Worm (Caenorhabditis elegans) whole organism, midembryonic: Measurements from ENCODE around the gene tat-6.

Source experiments
- T22C8.4 ChIP-seq: fragments of 200-800 bp; sonication (Bioruptor generic); IDR thresholded peaks from 2 replicates; pipeline ENCODE4 v1.3.6; 2022; ENCODE audit warnings: missing genetic modification characterization, missing compliant biosample characterization
- cog-1 ChIP-seq: sonication (generic microtip); optimal IDR thresholded peaks from 2 replicates; lab custom pipeline; 2016; ENCODE audit warnings: missing genetic modification characterization, missing compliant biosample characterization
- flt-1 ChIP-seq: fragments of 200-800 bp; sonication (Bioruptor generic); IDR thresholded peaks from 2 replicates; pipeline ENCODE4 v1.3.6; 2022; ENCODE audit warnings: missing genetic modification characterization, missing compliant biosample characterization
- klf-2 ChIP-seq: fragments of 200-800 bp; sonication (Bioruptor generic); conservative IDR thresholded peaks from 2 replicates; pipeline ENCODE4 v1.3.6; 2022; ENCODE audit warnings: missing genetic modification reagents, missing genetic modification characterization, missing compliant biosample characterization
- med-1 ChIP-seq: sonication (generic microtip); optimal IDR thresholded peaks from 2 replicates; lab custom pipeline; 2017; ENCODE audit warnings: missing genetic modification characterization, mild to moderate bottlenecking, missing compliant biosample characterization, antibody characterized with exemption, missing genetic modification reagents; ENCODE audit not compliant: insufficient read depth
- ref-1 ChIP-seq: fragments of 200-800 bp; sonication (Bioruptor generic); conservative IDR thresholded peaks from 2 replicates; pipeline ENCODE4 v1.3.6; 2022; ENCODE audit warnings: missing genetic modification reagents, missing genetic modification characterization, missing compliant biosample characterization
- tab-1 ChIP-seq: fragments of 200-800 bp; sonication (Bioruptor generic); IDR thresholded peaks from 2 replicates; pipeline ENCODE4 v1.3.6; 2022; ENCODE audit warnings: missing genetic modification characterization, missing compliant biosample characterization
- ztf-23 ChIP-seq: fragments of 200-800 bp; sonication (Bioruptor generic); IDR thresholded peaks from 2 replicates; pipeline ENCODE4 v1.3.6; 2022; ENCODE audit warnings: missing genetic modification reagents, missing genetic modification characterization, missing compliant biosample characterization
- ztf-29 ChIP-seq: fragments of 200-800 bp; sonication (Bioruptor generic); IDR thresholded peaks from 2 replicates; pipeline ENCODE4 v1.3.6; 2022; ENCODE audit warnings: missing genetic modification reagents, missing genetic modification characterization, missing compliant biosample characterization

tat-6 gene

DNA sequence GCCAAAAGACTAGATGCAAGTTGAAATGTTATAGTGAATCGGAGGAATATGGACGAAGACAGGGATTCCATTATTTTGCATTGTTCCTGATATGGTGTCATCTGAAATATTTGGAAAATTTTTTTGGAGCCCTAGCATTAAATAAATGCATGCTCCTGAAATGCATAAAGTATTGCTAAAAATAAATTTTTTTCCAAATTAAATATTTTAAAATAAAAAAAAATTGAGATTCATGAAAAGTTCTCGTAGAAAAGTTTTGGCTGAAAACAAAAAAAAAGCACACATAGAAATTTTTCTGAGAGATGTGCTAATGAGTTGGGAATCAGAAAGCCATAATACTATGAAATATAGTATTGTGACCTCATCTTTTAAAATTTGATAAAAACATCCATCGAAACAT, 26.2 kb downstream of the tat-6 start, which contains the start of gene srab-7:
TSS of gene srab-7 (minus strand) at position 101 of the 400 bp plus-strand sequence.
- no peak for TF ChIP-seq ztf-23 (GFP tag; lab: Robert Waterston, UW)
- no peak for TF ChIP-seq tab-1 (GFP tag; lab: Robert Waterston, UW)
- no peak for TF ChIP-seq klf-2
- no peak for TF ChIP-seq T22C8.4 (GFP tag; lab: Robert Waterston, UW)
- TF ChIP-seq med-1 (GFP tag; lab: Kevin White, UChicago), result no peak
- no peak for TF ChIP-seq ztf-29 (GFP tag; lab: Robert Waterston, UW)
- no peak for TF ChIP-seq cog-1 (tag; lab: Kevin White, UChicago)
- TF ChIP-seq ref-1 (GFP tag; lab: Robert Waterston, UW), result no peak
- TF ChIP-seq flt-1, result no peak

DNA sequence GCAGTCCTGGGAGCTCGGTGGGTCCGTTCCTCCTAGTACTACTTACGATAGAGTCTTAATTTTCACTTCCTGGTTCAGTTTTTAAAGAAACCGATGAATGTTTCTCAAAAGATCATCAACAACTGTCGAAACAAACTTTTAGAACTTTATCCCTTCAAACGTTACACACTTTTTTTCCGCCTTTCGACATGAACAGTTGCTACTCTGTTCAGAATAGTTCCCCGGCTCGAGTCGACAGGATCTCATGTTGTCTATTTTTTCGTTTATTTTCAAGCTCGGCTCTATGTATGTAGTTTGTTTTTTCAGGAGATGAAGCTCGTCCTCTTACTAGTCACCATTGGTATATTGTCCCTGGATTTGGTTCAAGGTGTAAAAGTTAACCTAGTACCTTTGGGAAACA, 27.9 kb downstream of the tat-6 start, which contains the start of gene exh-1:
TSS of gene exh-1 (plus strand) at position 301 of the 400 bp plus-strand sequence.
- TF ChIP-seq klf-2, result no peak
- no peak for TF ChIP-seq flt-1
- no peak for TF ChIP-seq T22C8.4 (GFP tag; lab: Robert Waterston, UW)
- no peak for TF ChIP-seq ref-1 (GFP tag; lab: Robert Waterston, UW)
- no peak for TF ChIP-seq tab-1 (GFP tag; lab: Robert Waterston, UW)
- TF ChIP-seq cog-1 (tag; lab: Kevin White, UChicago), result no peak
- TF ChIP-seq ztf-23 (GFP tag; lab: Robert Waterston, UW), result no peak
- TF ChIP-seq ztf-29 (GFP tag; lab: Robert Waterston, UW), result no peak
- TF ChIP-seq med-1 (GFP tag; lab: Kevin White, UChicago), result no peak

DNA sequence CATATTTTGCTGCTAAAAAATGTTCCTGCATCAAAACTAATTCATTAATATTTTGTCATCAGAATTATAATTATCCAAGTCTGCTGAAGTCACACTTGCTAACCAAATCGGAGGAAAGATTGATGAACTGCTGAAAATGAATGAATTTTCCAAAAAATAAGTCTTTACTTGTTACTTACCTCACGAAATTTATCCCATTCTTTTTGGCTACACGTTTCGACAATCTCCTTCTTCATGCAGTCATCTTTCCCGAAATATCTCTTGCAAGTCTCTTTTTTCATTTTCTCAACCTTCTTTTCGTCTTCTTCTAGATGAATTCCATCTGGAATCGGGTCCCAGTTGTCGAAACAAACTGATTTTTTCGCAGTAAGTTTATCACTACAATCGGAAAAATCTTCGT, 29.5 kb downstream of the tat-6 start:
- TF ChIP-seq ztf-23 (GFP tag; lab: Robert Waterston, UW) (no peak), flt-1 (no peak), cog-1 (tag; lab: Kevin White, UChicago) (no peak), med-1 (GFP tag; lab: Kevin White, UChicago) (no peak), ref-1 (GFP tag; lab: Robert Waterston, UW) (no peak), T22C8.4 (GFP tag; lab: Robert Waterston, UW) (no peak), klf-2 (no peak), tab-1 (GFP tag; lab: Robert Waterston, UW) (no peak), ztf-29 (GFP tag; lab: Robert Waterston, UW) (no peak)

- TF ChIP-seq tab-1 (GFP tag; lab: Robert Waterston, UW) (no peak), med-1 (GFP tag; lab: Kevin White, UChicago) (no peak), klf-2 (no peak), ztf-29 (GFP tag; lab: Robert Waterston, UW) (no peak), ref-1 (GFP tag; lab: Robert Waterston, UW) (no peak), ztf-23 (GFP tag; lab: Robert Waterston, UW) (no peak), T22C8.4 (GFP tag; lab: Robert Waterston, UW) (no peak), flt-1 (no peak), cog-1 (tag; lab: Kevin White, UChicago) (no peak)
These were observed 30.3 kb downstream of the tat-6 start, which contains the start of gene C36C5.12 for ce11 chrV:3159252-3159651. C36C5.12 (minus strand) TSS chrV:3159352.

- TF ChIP-seq ref-1 (GFP tag; lab: Robert Waterston, UW) (no peak), cog-1 (tag; lab: Kevin White, UChicago) (no peak)
These were observed 33.4 kb downstream of the tat-6 start for ce11 chrV:3162299-3162698.

DNA sequence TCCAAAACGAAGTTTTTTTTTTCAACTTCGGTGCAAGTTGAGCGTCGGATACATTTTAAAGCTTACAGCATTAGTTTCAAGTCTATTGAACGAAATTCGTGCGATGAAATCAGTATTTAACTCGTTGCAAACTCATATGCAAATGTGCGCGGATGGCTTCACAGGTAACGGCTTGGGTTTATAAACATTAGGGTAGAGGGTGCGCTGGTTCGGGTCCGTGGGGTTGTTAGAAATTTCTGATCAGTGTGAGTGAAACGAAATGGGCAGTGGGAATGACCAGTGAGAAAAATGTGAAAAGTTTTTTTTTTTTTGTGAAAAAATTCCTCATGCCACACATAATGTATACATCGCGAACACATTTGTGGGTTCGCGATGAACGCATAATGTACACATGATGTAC, 34.2 kb downstream of the tat-6 start:
- TF ChIP-seq tab-1 (GFP tag; lab: Robert Waterston, UW) (no peak), klf-2 (no peak), cog-1 (tag; lab: Kevin White, UChicago) (no peak), T22C8.4 (GFP tag; lab: Robert Waterston, UW) (no peak), flt-1 (no peak), ztf-23 (GFP tag; lab: Robert Waterston, UW) (no peak), med-1 (GFP tag; lab: Kevin White, UChicago) (no peak), ref-1 (GFP tag; lab: Robert Waterston, UW) (no peak), ztf-29 (GFP tag; lab: Robert Waterston, UW) (no peak)

- TF ChIP-seq med-1 (GFP tag; lab: Kevin White, UChicago) (no peak), ref-1 (GFP tag; lab: Robert Waterston, UW) (no peak), T22C8.4 (GFP tag; lab: Robert Waterston, UW) (no peak), ztf-29 (GFP tag; lab: Robert Waterston, UW) (no peak), klf-2 (no peak), flt-1 (no peak), cog-1 (tag; lab: Kevin White, UChicago) (no peak), tab-1 (GFP tag; lab: Robert Waterston, UW) (no peak), ztf-23 (GFP tag; lab: Robert Waterston, UW) (no peak)
These were observed 36.5 kb downstream of the tat-6 start, which contains the start of gene C36C5.14 for ce11 chrV:3165438-3165837. C36C5.14 (minus strand) TSS chrV:3165538.

ce11 chrV:3166260-3166659, 37.4 kb downstream of the tat-6 start, which contains the start of gene C36C5.4:
C36C5.4 (plus strand) TSS chrV:3166560.
- TF ChIP-seq ztf-29 (GFP tag; lab: Robert Waterston, UW), result no peak

DNA sequence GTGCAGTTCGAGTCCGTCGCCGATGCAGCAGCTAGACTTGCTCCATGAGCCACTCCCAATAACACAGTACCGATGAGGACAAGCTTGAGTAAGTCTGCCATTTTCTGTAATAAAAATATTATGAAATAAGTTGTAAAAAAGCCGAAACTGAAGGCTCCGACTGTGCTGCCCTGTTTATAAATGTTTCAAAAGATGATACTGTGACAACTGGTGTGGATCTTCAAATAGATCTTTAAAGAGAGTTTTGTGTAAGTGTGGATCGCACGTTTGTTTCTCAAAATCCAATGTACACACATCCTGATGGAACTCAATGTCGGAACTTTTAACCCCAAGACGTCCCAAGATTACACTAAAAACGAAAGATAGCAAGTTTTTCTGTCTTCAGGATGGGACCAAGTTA, 39.7 kb downstream of the tat-6 start, which contains the start of gene C36C5.15:
TSS of gene C36C5.15 (minus strand) at position 101 of the 400 bp plus-strand sequence.
- TF ChIP-seq ref-1 (GFP tag; lab: Robert Waterston, UW) (no peak), med-1 (GFP tag; lab: Kevin White, UChicago) (no peak), klf-2 (no peak), flt-1 (no peak), cog-1 (tag; lab: Kevin White, UChicago) (no peak), ztf-29 (GFP tag; lab: Robert Waterston, UW) (no peak), T22C8.4 (GFP tag; lab: Robert Waterston, UW) (no peak), ztf-23 (GFP tag; lab: Robert Waterston, UW) (no peak), tab-1 (GFP tag; lab: Robert Waterston, UW) (no peak)

ce11 chrV:3169838-3170237, 40.9 kb downstream of the tat-6 start, which contains the start of gene srbc-6:
srbc-6 (plus strand) TSS chrV:3170138.
- TF ChIP-seq ztf-23 (GFP tag; lab: Robert Waterston, UW) (no peak), flt-1 (no peak), cog-1 (tag; lab: Kevin White, UChicago) (no peak), ztf-29 (GFP tag; lab: Robert Waterston, UW) (no peak), T22C8.4 (GFP tag; lab: Robert Waterston, UW) (no peak), med-1 (GFP tag; lab: Kevin White, UChicago) (no peak), ref-1 (GFP tag; lab: Robert Waterston, UW) (no peak), tab-1 (GFP tag; lab: Robert Waterston, UW) (no peak), klf-2 (no peak)
